Worm (Caenorhabditis elegans) whole organism, L3 larva: ENCODE results near the gene cope-1.

ENCODE experiments used
- aly-2 ChIP-seq: fragments of 150-350 bp; optimal IDR thresholded peaks from 2 replicates; lab custom pipeline; 2014; ENCODE audit warnings: missing biosample characterization, missing genetic modification characterization
- ama-1 ChIP-seq: fragments of 150-350 bp; optimal IDR thresholded peaks from 2 replicates; lab custom pipeline; 2018
- ceh-16 ChIP-seq: sonication (generic microtip); optimal IDR thresholded peaks from 2 replicates; lab custom pipeline; 2017; ENCODE audit warnings: missing biosample characterization, missing genetic modification characterization
- elt-1 ChIP-seq: fragments of 150-350 bp; optimal IDR thresholded peaks from 2 replicates; lab custom pipeline; 2014; ENCODE audit warnings: missing biosample characterization, missing genetic modification characterization
- jun-1 ChIP-seq: fragments of 150-350 bp; optimal IDR thresholded peaks from 2 replicates; lab custom pipeline; 2014; ENCODE audit warnings: missing biosample characterization, missing genetic modification reagents, missing genetic modification characterization
- lin-15B ChIP-seq: fragments of 150-350 bp; optimal IDR thresholded peaks from 2 replicates; lab custom pipeline; 2014; ENCODE audit warnings: missing biosample characterization, missing genetic modification characterization
- mdl-1 ChIP-seq: fragments of 150-350 bp; optimal IDR thresholded peaks from 2 replicates; lab custom pipeline; 2014; ENCODE audit warnings: missing biosample characterization, missing genetic modification characterization
- nfya-1 ChIP-seq: sonication (generic microtip); optimal IDR thresholded peaks from 2 replicates; lab custom pipeline; 2017; ENCODE audit warnings: missing genetic modification characterization, mild to moderate bottlenecking, missing compliant biosample characterization, antibody characterized with exemption, moderate library complexity; ENCODE audit not compliant: insufficient read depth
- nhr-11 ChIP-seq: fragments of 150-350 bp; optimal IDR thresholded peaks from 2 replicates; lab custom pipeline; 2014; ENCODE audit warnings: missing biosample characterization, missing genetic modification characterization
- nhr-237 ChIP-seq: fragments of 150-350 bp; optimal IDR thresholded peaks from 2 replicates; lab custom pipeline; 2014; ENCODE audit warnings: missing biosample characterization, missing genetic modification characterization
- nhr-77 ChIP-seq: fragments of 150-350 bp; optimal IDR thresholded peaks from 2 replicates; lab custom pipeline; 2014; ENCODE audit warnings: missing biosample characterization, missing genetic modification characterization
- pha-4 ChIP-seq: fragments of 150-350 bp; optimal IDR thresholded peaks from 2 replicates; lab custom pipeline; 2014; ENCODE audit warnings: missing biosample characterization, missing genetic modification reagents, missing genetic modification characterization
- unc-39 ChIP-seq: sonication (generic microtip); optimal IDR thresholded peaks from 4 replicates; lab custom pipeline; 2017; ENCODE audit warnings: missing biosample characterization, missing genetic modification characterization
- unc-62 ChIP-seq: fragments of 150-350 bp; sonication (generic microtip); optimal IDR thresholded peaks from 4 replicates; lab custom pipeline; 2014; ENCODE audit warnings: missing biosample characterization, missing genetic modification reagents, missing genetic modification characterization

DNA sequence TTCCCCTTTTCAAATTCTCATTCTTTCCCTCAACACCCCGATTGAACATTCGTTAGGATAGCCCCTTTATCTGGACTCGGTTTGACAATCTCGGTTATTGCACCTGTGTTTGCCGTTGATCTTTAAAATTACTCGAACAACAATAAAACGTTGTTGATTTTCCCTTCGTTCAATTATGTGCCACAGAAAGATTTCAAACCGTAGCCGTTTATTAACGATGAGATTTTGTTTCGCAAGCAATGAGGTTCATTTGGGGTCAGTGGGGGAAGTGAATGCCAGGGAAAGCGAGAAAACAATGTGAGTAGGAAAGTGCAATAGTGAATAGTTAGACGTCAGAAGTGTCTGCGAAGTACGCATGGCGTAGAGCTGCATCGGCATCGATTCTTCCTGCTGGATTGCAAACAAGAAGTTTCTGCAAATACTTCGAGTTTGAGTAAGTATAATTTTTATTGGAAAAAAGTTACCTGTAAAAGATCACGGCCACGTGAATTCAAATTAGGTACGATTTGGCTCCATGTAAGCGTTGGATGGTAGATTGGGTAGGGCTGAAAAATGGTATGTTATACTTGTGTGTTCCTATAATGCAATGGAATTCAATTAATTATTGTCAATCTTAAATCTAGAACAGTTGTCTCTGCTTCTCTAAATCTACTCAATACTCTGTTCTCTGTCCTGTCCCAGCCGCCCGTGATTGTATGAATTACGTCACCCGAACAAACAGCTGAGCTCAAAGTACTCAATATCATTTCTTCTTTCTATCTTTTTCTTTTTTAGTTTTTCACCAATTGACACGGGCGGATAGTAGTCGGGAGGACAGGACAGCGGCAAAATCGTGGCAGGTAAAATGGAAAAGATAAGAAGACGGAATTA lies 38.7 kb downstream of the cope-1 start, which contains the start of gene kel-3:
- TF ChIP-seq lin-15B (tag; lab: Kevin White, UChicago): peak; percentile 34
- peak; percentile 99 for TF ChIP-seq ama-1 (lab: Kevin White, UChicago)
- no peak for TF ChIP-seq mdl-1 (tag; lab: Kevin White, UChicago)
- TF ChIP-seq pha-4 (tag; lab: Kevin White, UChicago): peak; percentile 85
- no peak for TF ChIP-seq unc-39
- no peak for TF ChIP-seq nhr-237 (tag; lab: Kevin White, UChicago)
- TF ChIP-seq elt-1 (tag; lab: Kevin White, UChicago): no peak
- peak; percentile 63 for TF ChIP-seq nhr-77
- TF ChIP-seq aly-2: peak; percentile 85
- peak; percentile 61 for TF ChIP-seq unc-62
- TF ChIP-seq nhr-11: peak; percentile 54
- peak; percentile 70 for TF ChIP-seq nfya-1 (tag; lab: Kevin White, UChicago)
- no peak for TF ChIP-seq ceh-16
- peak; percentile 85 for TF ChIP-seq jun-1 (tag; lab: Kevin White, UChicago)
